Fruit fly (Drosophila melanogaster): ENCODE measurements around the gene CG34269.

dm6 chr3L:536104-536503 lies 8.0 kb downstream of the CG34269 start:
- no peak for TF ChIP-seq Myc (optimal IDR thresholded peaks at IDR 0.05)
- TF ChIP-seq ttk (optimal IDR thresholded peaks at IDR 0.05) = no peak
- TF ChIP-seq Sin3A (optimal IDR thresholded peaks at IDR 0.05) = no peak
- no peak for TF ChIP-seq psq (optimal IDR thresholded peaks at IDR 0.05)

Data from Kc167 (cell line).